Worm (Caenorhabditis elegans) whole organism, late embryonic: ENCODE measurements around the gene C14F11.4.

Experiments
- C08G9.2 ChIP-seq: sonication (generic microtip); optimal IDR thresholded peaks from 2 replicates; lab custom pipeline; 2016; ENCODE audit warnings: mild to moderate bottlenecking, missing genetic modification characterization, moderate library complexity, missing compliant biosample characterization
- C38D4.7 ChIP-seq: fragments of 200-800 bp; sonication (Bioruptor generic); optimal IDR thresholded peaks from 2 replicates; lab custom pipeline; 2018; ENCODE audit warnings: mild to moderate bottlenecking, missing genetic modification characterization, moderate library complexity, missing compliant biosample characterization
- K02D7.2 ChIP-seq: sonication (generic microtip); optimal IDR thresholded peaks from 2 replicates; lab custom pipeline; 2017; ENCODE audit warnings: mild to moderate bottlenecking, missing genetic modification characterization, missing compliant biosample characterization
- K09A11.1 ChIP-seq: sonication (generic microtip); optimal IDR thresholded peaks from 2 replicates; lab custom pipeline; 2017; ENCODE audit warnings: antibody characterized with exemption, mild to moderate bottlenecking, missing genetic modification characterization, missing compliant biosample characterization; ENCODE audit not compliant: insufficient read depth
- ahr-1 ChIP-seq: sonication (generic microtip); optimal IDR thresholded peaks from 2 replicates; lab custom pipeline; 2016; ENCODE audit warnings: missing genetic modification characterization, missing compliant biosample characterization
- ama-1 ChIP-seq: fragments of 150-350 bp; optimal IDR thresholded peaks from 2 replicates; lab custom pipeline; 2014
- ceh-14 ChIP-seq: sonication (generic microtip); optimal IDR thresholded peaks from 2 replicates; lab custom pipeline; 2016; ENCODE audit warnings: missing genotype, missing genetic modification characterization, missing compliant biosample characterization
- ceh-22 ChIP-seq: sonication (generic microtip); optimal IDR thresholded peaks from 2 replicates; lab custom pipeline; 2017; ENCODE audit warnings: missing biosample characterization, missing genetic modification characterization
- ceh-24 ChIP-seq: sonication (generic microtip); optimal IDR thresholded peaks from 2 replicates; lab custom pipeline; 2016; ENCODE audit warnings: mild to moderate bottlenecking, missing genetic modification characterization, missing compliant biosample characterization
- ceh-31 ChIP-seq: sonication (generic microtip); optimal IDR thresholded peaks from 2 replicates; lab custom pipeline; 2016; ENCODE audit warnings: missing genetic modification characterization, missing compliant biosample characterization
- ceh-34 ChIP-seq: sonication (generic microtip); optimal IDR thresholded peaks from 2 replicates; lab custom pipeline; 2016; ENCODE audit warnings: mild to moderate bottlenecking, missing genetic modification characterization, missing compliant biosample characterization
- ceh-45 ChIP-seq: fragments of 200-800 bp; sonication (Bioruptor generic); IDR thresholded peaks from 2 replicates; pipeline ENCODE4 v1.3.6; 2022; ENCODE audit warnings: missing genetic modification reagents, missing genetic modification characterization, missing compliant biosample characterization
- ceh-6 ChIP-seq: fragments of 200-800 bp; sonication (Bioruptor generic); optimal IDR thresholded peaks from 2 replicates; lab custom pipeline; 2018; ENCODE audit warnings: mild to moderate bottlenecking, missing genetic modification characterization, missing compliant biosample characterization
- che-1 ChIP-seq: sonication (generic microtip); optimal IDR thresholded peaks from 2 replicates; lab custom pipeline; 2016; ENCODE audit warnings: mild to moderate bottlenecking, missing genetic modification characterization, missing compliant biosample characterization
- dmd-4 ChIP-seq: sonication (generic microtip); optimal IDR thresholded peaks from 2 replicates; lab custom pipeline; 2016; ENCODE audit warnings: borderline replicate concordance, missing genetic modification characterization, missing compliant biosample characterization
- dve-1 ChIP-seq: sonication (generic microtip); optimal IDR thresholded peaks from 2 replicates; lab custom pipeline; 2017; ENCODE audit warnings: antibody characterized with exemption, mild to moderate bottlenecking, missing genetic modification characterization, missing compliant biosample characterization
- elt-2 ChIP-seq: sonication (generic microtip); optimal IDR thresholded peaks from 2 replicates; lab custom pipeline; 2016; ENCODE audit warnings: missing genetic modification reagents, missing genetic modification characterization, missing compliant biosample characterization
- eyg-1 ChIP-seq: sonication (generic microtip); optimal IDR thresholded peaks from 2 replicates; lab custom pipeline; 2016; ENCODE audit warnings: missing genotype, missing genetic modification characterization, missing compliant biosample characterization
- fkh-10 ChIP-seq: fragments of 150-350 bp; optimal IDR thresholded peaks from 2 replicates; lab custom pipeline; 2014; ENCODE audit warnings: missing biosample characterization, missing genetic modification reagents, missing genetic modification characterization
- fkh-6 ChIP-seq: sonication (generic microtip); optimal IDR thresholded peaks from 2 replicates; lab custom pipeline; 2016; ENCODE audit warnings: missing genetic modification characterization, missing compliant biosample characterization
- gmeb-2 ChIP-seq: sonication (generic microtip); optimal IDR thresholded peaks from 2 replicates; lab custom pipeline; 2016; ENCODE audit warnings: missing genetic modification characterization, inconsistent platforms, missing compliant biosample characterization
- hlh-13 ChIP-seq: fragments of 200-800 bp; sonication (Bioruptor generic); optimal IDR thresholded peaks from 2 replicates; lab custom pipeline; 2018; ENCODE audit warnings: mild to moderate bottlenecking, missing genetic modification characterization, missing compliant biosample characterization
- hlh-15 ChIP-seq: sonication (generic microtip); optimal IDR thresholded peaks from 2 replicates; lab custom pipeline; 2016; ENCODE audit warnings: missing genetic modification characterization, missing compliant biosample characterization
- hlh-8 ChIP-seq: sonication (generic microtip); optimal IDR thresholded peaks from 2 replicates; lab custom pipeline; 2016; ENCODE audit warnings: missing genotype, missing genetic modification characterization, missing compliant biosample characterization
- nfya-1 ChIP-seq: sonication (generic microtip); optimal IDR thresholded peaks from 2 replicates; lab custom pipeline; 2017; ENCODE audit warnings: missing genetic modification characterization, mild to moderate bottlenecking, missing compliant biosample characterization, antibody characterized with exemption, moderate library complexity
- odd-2 ChIP-seq: sonication (generic microtip); optimal IDR thresholded peaks from 2 replicates; lab custom pipeline; 2017; ENCODE audit warnings: antibody characterized with exemption, mild to moderate bottlenecking, missing genetic modification characterization, missing compliant biosample characterization
- pha-2 ChIP-seq: sonication (generic microtip); optimal IDR thresholded peaks from 2 replicates; lab custom pipeline; 2017; ENCODE audit warnings: mild to moderate bottlenecking, missing genetic modification characterization, missing compliant biosample characterization
- pros-1 ChIP-seq: fragments of 150-350 bp; optimal IDR thresholded peaks from 2 replicates; lab custom pipeline; 2014; ENCODE audit warnings: missing biosample characterization, missing genetic modification reagents, missing genetic modification characterization
- ref-2 ChIP-seq: sonication (generic microtip); optimal IDR thresholded peaks from 2 replicates; lab custom pipeline; 2016; ENCODE audit warnings: missing genetic modification characterization, missing compliant biosample characterization
- rnt-1 ChIP-seq: sonication (generic microtip); optimal IDR thresholded peaks from 2 replicates; lab custom pipeline; 2016; ENCODE audit warnings: missing genetic modification characterization, missing compliant biosample characterization
- sdc-2 ChIP-seq: sonication (generic microtip); optimal IDR thresholded peaks from 2 replicates; lab custom pipeline; 2016; ENCODE audit warnings: missing genotype, missing genetic modification characterization, missing compliant biosample characterization
- sox-4 ChIP-seq: sonication (generic microtip); optimal IDR thresholded peaks from 2 replicates; lab custom pipeline; 2017; ENCODE audit warnings: mild to moderate bottlenecking, missing genetic modification characterization, inconsistent platforms, missing compliant biosample characterization
- ttx-3 ChIP-seq: sonication (generic microtip); optimal IDR thresholded peaks from 2 replicates; lab custom pipeline; 2016; ENCODE audit warnings: missing genetic modification reagents, missing genetic modification characterization, missing compliant biosample characterization
- unc-3 ChIP-seq, 2 experiments: fragments of 200-800 bp in 1 of 2; sonication (Bioruptor generic) in 1 of 2; sonication (generic microtip) in 1 of 2; conservative IDR thresholded peaks in 1 of 2; optimal IDR thresholded peaks in 1 of 2; 2 replicates each; pipeline versions ENCODE4 v1.3.6 to Lab custom; 2016 to 2022; ENCODE audit warnings: missing compliant biosample characterization in 2 of 2, missing genetic modification characterization in 2 of 2, missing genetic modification reagents in 1 of 2
- unc-42 ChIP-seq: sonication (generic microtip); optimal IDR thresholded peaks from 2 replicates; lab custom pipeline; 2016; ENCODE audit warnings: missing genotype, missing genetic modification characterization, missing compliant biosample characterization
- unc-86 ChIP-seq: sonication (generic microtip); optimal IDR thresholded peaks from 2 replicates; lab custom pipeline; 2016; ENCODE audit warnings: missing genetic modification characterization, missing compliant biosample characterization
- zip-5 ChIP-seq: sonication (generic microtip); optimal IDR thresholded peaks from 2 replicates; lab custom pipeline; 2016; ENCODE audit warnings: missing genetic modification characterization, missing compliant biosample characterization

Gene C14F11.4

DNA sequence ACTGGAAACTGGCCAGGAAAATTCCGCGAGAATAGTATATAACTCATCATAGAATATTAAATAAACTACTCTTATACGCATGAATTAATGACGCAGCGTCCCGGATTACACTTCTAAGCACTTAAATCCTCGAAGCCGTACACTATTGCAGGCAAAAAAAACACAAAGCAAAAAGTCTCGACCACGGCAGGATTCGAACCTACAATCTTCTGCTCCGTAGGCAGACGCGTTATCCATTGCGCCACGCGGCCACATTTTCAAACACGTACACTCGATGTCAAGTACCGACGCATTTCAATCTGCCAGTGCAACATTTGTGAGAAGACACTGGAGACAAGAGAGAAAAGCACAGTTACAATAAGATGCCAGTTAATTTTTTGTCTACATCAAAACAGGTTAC lies 13.0 kb downstream of the C14F11.4 start (continued):
- peak; percentile 53; the same call in 1 of the 2 replicates for TF ChIP-seq ceh-45 (GFP tag; lab: Robert Waterston, UW)
- peak; percentile 69 for TF ChIP-seq ceh-6 (GFP tag; lab: Kevin White, UChicago)
- no peak for TF ChIP-seq ama-1
- TF ChIP-seq hlh-15 (tag; lab: Kevin White, UChicago): peak; percentile 35
- TF ChIP-seq dve-1: peak; percentile 63
- no peak for TF ChIP-seq pros-1
- TF ChIP-seq odd-2 (tag; lab: Kevin White, UChicago): no peak
- no peak for TF ChIP-seq ceh-31 (tag; lab: Kevin White, UChicago)
- TF ChIP-seq fkh-6 (tag; lab: Kevin White, UChicago): peak; percentile 2
- 0 out of 2 replicates have a peak, but pooled peaks have one; percentile 18 for TF ChIP-seq unc-3 (GFP tag; conservative IDR thresholded peaks at IDR 0.05; lab: Robert Waterston, UW)
- TF ChIP-seq unc-3 (tag; optimal IDR thresholded peaks at IDR 0.05; lab: Kevin White, UChicago): no peak
- TF ChIP-seq ttx-3 (tag; lab: Kevin White, UChicago): peak; percentile 22
- TF ChIP-seq rnt-1 (tag; lab: Kevin White, UChicago): no peak
- peak; percentile 50 for TF ChIP-seq C38D4.7
- no peak for TF ChIP-seq pha-2 (tag; lab: Kevin White, UChicago)
- TF ChIP-seq eyg-1 (tag; lab: Kevin White, UChicago): no peak
- TF ChIP-seq C08G9.2 (tag; lab: Kevin White, UChicago): peak; percentile 52
- peak; percentile 62 for TF ChIP-seq che-1 (tag; lab: Kevin White, UChicago)
- no peak for TF ChIP-seq ceh-22 (tag; lab: Kevin White, UChicago)
- TF ChIP-seq K02D7.2: no peak
- peak; percentile 32 for TF ChIP-seq ceh-34
- no peak for TF ChIP-seq sox-4 (tag; lab: Kevin White, UChicago)
- TF ChIP-seq gmeb-2: peak; percentile 40

DNA sequence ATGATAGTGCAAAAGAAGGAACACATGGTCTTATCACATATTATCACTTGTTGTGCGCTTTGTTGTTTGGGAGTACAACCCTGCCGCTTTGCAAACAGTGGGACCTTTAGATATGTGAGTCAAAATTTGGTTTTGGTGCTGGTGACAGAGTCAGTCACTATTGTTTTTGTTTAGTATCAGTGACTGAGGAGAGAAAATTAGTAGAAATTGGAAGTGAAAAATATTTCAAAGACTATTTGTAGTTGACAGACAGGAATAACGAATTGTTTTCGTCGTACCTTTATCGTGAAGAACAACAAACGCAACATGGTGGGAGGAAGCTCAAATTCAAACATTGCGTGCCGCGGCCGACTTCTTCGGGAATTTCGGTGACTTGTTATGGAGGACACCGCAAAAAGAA lies 16.3 kb downstream of the C14F11.4 start, which contains the start of gene lrch-1:
Gene lrch-1 (minus strand): TSS at position 101 of the 400 bp plus-strand sequence.
- TF ChIP-seq elt-2 (tag; lab: Kevin White, UChicago): peak; percentile 29
- TF ChIP-seq sdc-2 (tag; lab: Kevin White, UChicago): no peak
- TF ChIP-seq fkh-6 (tag; lab: Kevin White, UChicago): no peak
- no peak for TF ChIP-seq rnt-1 (tag; lab: Kevin White, UChicago)
- no peak for TF ChIP-seq ahr-1
- no peak for TF ChIP-seq dve-1
- no peak for TF ChIP-seq ceh-22 (tag; lab: Kevin White, UChicago)
- no peak for TF ChIP-seq unc-86 (tag; lab: Kevin White, UChicago)

DNA sequence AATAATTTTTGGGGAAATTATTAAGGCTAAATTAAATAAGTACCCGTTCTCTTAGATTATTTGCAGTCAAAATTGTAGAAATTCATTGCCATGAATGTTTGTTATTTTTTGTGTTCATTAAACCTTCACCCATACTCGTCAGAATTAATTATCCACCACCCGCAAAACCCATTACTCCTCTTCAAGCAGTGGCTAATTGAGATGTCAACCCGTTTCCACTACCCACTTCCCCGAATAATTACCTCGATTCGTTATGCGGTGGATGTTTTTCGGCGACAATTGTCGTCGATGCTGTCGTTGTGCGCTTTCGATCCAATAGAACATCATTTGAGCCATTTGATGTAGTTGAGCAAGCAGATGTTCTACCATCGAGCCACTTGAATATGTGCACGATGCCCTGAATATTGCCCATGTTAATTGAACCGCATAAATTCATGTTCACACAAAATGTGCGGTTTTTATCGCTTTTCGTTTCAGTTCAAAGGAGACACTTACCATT lies 21.5 kb downstream of the C14F11.4 start:
- no peak for TF ChIP-seq fkh-10 (GFP tag; lab: Kevin White, UChicago)
- no peak for TF ChIP-seq zip-5 (tag; lab: Kevin White, UChicago)
- TF ChIP-seq ceh-14 (tag; lab: Kevin White, UChicago): no peak
- no peak for TF ChIP-seq hlh-8 (tag; lab: Kevin White, UChicago)
- peak; percentile 33 for TF ChIP-seq ceh-31 (tag; lab: Kevin White, UChicago)
- TF ChIP-seq ceh-24 (tag; lab: Kevin White, UChicago): no peak
- TF ChIP-seq nfya-1 (tag; lab: Kevin White, UChicago): no peak
- no peak for TF ChIP-seq unc-86 (tag; lab: Kevin White, UChicago)
- TF ChIP-seq C38D4.7: no peak
- TF ChIP-seq K09A11.1: no peak
- no peak for TF ChIP-seq hlh-15 (tag; lab: Kevin White, UChicago)
- TF ChIP-seq eyg-1 (tag; lab: Kevin White, UChicago): no peak
- TF ChIP-seq unc-42: peak; percentile 77
- no peak for TF ChIP-seq sdc-2 (tag; lab: Kevin White, UChicago)
- no peak for TF ChIP-seq hlh-13
- TF ChIP-seq dmd-4: no peak
- TF ChIP-seq ref-2 (tag; lab: Kevin White, UChicago): no peak
- no peak for TF ChIP-seq sox-4 (tag; lab: Kevin White, UChicago)
